Fruit fly (Drosophila melanogaster): ENCODE data around the gene wtrw.

DNA sequence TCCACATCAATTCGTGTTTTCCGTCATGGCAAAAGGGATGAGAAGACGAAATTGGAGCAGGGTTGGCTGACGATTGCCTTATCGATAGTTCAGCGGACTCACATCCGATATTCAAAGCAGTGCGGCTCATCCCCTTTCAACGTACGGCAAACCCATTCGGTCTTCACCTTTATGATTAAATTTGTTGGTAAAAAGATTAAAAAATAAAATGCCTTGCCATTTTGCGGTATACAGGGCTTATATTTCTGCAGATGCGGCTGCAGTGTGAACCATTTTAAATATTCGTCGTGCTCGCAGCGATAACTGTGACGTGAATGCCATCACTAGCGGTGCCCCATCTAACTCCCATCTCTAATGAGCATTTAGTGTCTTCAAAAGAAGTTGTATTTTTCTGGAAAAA is 16.2 kb downstream of the wtrw start, which contains the start of the genes Taf7 and EMC1:
- no peak for TF ChIP-seq psq (optimal IDR thresholded peaks at IDR 0.05)
- TF ChIP-seq pan (optimal IDR thresholded peaks at IDR 0.05), result no peak
